Fruit fly (Drosophila melanogaster) whole organism: Measurements from ENCODE around the gene Vps33B.

Source experiments
- CG8478 ChIP-seq: fragments of >200 bp; optimal IDR thresholded peaks from 2 replicates; lab custom pipeline; 2018; ENCODE audit warnings: inconsistent platforms
- Dll ChIP-seq: fragments of >200 bp; optimal IDR thresholded peaks from 2 replicates; lab custom pipeline; 2017
- EcR ChIP-seq, 2 experiments: fragments of >200 bp; optimal IDR thresholded peaks; 2 replicates each; lab custom pipeline; 2017; ENCODE audit warnings: missing biosample characterization in 2 of 2, missing genetic modification characterization in 2 of 2, missing genetic modification reagents in 2 of 2
- pan ChIP-seq: fragments of >200 bp; optimal IDR thresholded peaks from 2 replicates; lab custom pipeline; 2017
- psq ChIP-seq: fragments of >200 bp; optimal IDR thresholded peaks from 2 replicates; lab custom pipeline; 2017
- usp ChIP-seq: fragments of >200 bp; optimal IDR thresholded peaks from 2 replicates; lab custom pipeline; 2017; ENCODE audit warnings: missing biosample characterization, missing genetic modification characterization, mixed read lengths

Gene Vps33B

DNA sequence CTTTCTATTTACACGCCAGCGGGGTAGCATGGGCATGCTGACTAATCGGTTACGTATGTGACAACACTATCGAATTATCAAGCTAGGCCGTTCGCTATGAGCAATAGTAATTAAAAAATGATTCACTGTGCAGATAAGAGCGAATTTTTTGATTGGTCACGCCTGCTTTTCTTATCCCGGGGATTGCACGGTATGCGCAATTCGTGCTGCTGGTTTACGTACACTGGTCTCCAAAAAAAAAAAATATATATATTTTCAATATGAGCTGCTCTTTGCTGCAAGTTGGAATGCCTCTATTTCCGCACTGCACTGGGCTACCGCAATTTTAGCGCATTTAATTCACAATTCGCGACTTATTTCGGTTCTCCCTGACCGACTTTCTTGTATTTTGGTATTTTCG lies 17.1 kb downstream of the Vps33B start:
- TF ChIP-seq pan (lab: Kevin White, UChicago), result peak; percentile 80
- TF ChIP-seq usp (GFP tag; lab: Kevin White, UChicago), result no peak
- TF ChIP-seq Dll, result no peak

dm6 chr3R:25490778-25491664 lies 17.7 kb downstream of the Vps33B start, which contains the start of the genes Gnpat and CG5112:
TSS of gene Gnpat (minus strand) at chr3R:25490936.
TSS of gene CG5112 (plus strand) at chr3R:25491460.
- TF ChIP-seq pan (lab: Kevin White, UChicago) (no peak), psq (lab: Kevin White, UChicago) (no peak), CG8478 (lab: Kevin White, UChicago) (no peak), usp (GFP tag; lab: Kevin White, UChicago) (no peak), Dll (no peak), EcR (GFP tag; optimal IDR thresholded peaks at IDR 0.05; lab: Kevin White, UChicago) (no peak)

DNA sequence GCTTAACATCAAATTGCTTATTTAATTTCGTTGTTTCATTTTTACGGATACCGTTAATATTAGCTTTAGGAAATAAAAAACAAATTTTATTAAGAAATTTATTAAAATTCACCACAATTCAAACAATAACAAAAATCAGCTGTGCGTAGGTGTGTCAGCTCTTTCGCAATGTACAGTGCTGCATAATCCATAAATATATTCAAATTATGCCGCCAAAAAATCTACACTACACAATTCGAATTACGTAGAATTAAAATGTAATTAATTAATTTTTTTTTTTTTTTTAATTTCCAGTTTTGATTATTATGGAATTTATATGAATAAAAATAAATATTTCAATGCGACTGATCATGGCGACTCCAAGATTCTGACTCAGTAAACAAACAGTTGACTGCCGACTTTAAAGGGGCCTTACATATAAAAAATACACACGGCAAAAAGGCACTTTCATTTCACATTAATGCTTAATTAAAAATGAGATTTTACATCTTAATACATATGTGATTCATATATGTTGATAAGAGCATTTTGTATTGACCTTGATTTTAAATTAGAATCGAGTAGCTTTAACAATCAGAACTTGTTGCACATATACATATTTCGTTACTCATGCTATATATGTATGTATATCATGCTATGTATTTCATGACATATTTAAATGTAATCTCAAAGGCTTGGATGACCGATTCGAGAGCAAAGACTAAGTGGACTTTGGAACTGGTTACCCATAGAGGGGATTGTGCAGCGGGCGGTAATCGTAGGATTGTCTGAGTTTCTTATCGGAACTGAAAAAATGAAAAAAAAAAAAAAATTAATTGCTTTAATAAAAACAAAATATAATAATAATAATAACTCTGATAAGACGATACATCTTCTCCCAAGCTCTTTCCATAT lies 20.3 kb downstream of the Vps33B start:
- no peak for TF ChIP-seq psq (lab: Kevin White, UChicago)
- TF ChIP-seq CG8478 (lab: Kevin White, UChicago), result no peak

dm6 chr3R:25495072-25495471 lies 21.8 kb downstream of the Vps33B start, which contains the start of gene CG33494:
TSS of gene CG33494 (minus strand) at chr3R:25495161.
- TF ChIP-seq Dll (no peak), CG8478 (lab: Kevin White, UChicago) (no peak), usp (GFP tag; lab: Kevin White, UChicago) (no peak), pan (lab: Kevin White, UChicago) (no peak), psq (lab: Kevin White, UChicago) (no peak), EcR (GFP tag; optimal IDR thresholded peaks at IDR 0.05; lab: Kevin White, UChicago) (no peak)

- TF ChIP-seq Dll (no peak), EcR (GFP tag; optimal IDR thresholded peaks at IDR 0.05; lab: Kevin White, UChicago) (no peak), pan (lab: Kevin White, UChicago) (no peak), usp (GFP tag; lab: Kevin White, UChicago) (no peak), psq (lab: Kevin White, UChicago) (no peak), CG8478 (lab: Kevin White, UChicago) (no peak)
These were observed 22.5 kb downstream of the Vps33B start for dm6 chr3R:25495753-25496152.

dm6 chr3R:25504891-25505290 lies 31.6 kb downstream of the Vps33B start, which contains the start of gene CG5107:
TSS of gene CG5107 (plus strand) at chr3R:25505191.
- no peak for TF ChIP-seq CG8478 (lab: Kevin White, UChicago)
- no peak for TF ChIP-seq Dll
- TF ChIP-seq EcR (GFP tag; optimal IDR thresholded peaks at IDR 0.05; lab: Kevin White, UChicago), result no peak
- TF ChIP-seq psq (lab: Kevin White, UChicago), result no peak
- TF ChIP-seq usp (GFP tag; lab: Kevin White, UChicago), result no peak
- no peak for TF ChIP-seq pan (lab: Kevin White, UChicago)

- no peak for TF ChIP-seq pan (lab: Kevin White, UChicago)
- no peak for TF ChIP-seq psq (lab: Kevin White, UChicago)
- TF ChIP-seq Dll, result no peak
- no peak for TF ChIP-seq CG8478 (lab: Kevin White, UChicago)
- no peak for TF ChIP-seq EcR (GFP tag; optimal IDR thresholded peaks at IDR 0.05; lab: Kevin White, UChicago)
- TF ChIP-seq usp (GFP tag; lab: Kevin White, UChicago), result no peak
These were observed 32.7 kb downstream of the Vps33B start, which contains the start of gene CG5111 for dm6 chr3R:25505975-25506374. TSS of gene CG5111 (plus strand) at chr3R:25506275.

DNA sequence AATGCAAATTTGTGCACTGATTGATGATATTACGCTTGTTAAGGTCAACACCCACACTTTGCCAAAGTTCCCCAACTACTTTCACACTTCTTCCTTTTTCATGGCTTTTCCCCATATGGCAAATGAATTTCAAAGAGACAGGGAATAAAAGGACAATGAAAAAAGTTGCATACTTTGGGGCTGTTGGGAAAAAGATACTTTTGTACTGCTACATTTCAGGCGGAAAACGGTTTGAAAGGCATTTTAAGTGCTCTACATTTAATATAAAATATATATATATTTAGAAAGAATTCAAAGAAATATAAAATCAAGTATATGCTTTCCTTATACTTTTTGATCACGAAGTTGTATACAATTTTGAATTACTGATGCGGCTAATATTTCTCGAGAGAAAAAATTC lies 39.5 kb downstream of the Vps33B start:
- TF ChIP-seq usp (GFP tag; lab: Kevin White, UChicago) (no peak), CG8478 (lab: Kevin White, UChicago) (no peak), Dll (no peak), psq (lab: Kevin White, UChicago) (no peak), pan (lab: Kevin White, UChicago) (no peak), EcR (GFP tag; optimal IDR thresholded peaks at IDR 0.05; lab: Kevin White, UChicago) (no peak)

DNA sequence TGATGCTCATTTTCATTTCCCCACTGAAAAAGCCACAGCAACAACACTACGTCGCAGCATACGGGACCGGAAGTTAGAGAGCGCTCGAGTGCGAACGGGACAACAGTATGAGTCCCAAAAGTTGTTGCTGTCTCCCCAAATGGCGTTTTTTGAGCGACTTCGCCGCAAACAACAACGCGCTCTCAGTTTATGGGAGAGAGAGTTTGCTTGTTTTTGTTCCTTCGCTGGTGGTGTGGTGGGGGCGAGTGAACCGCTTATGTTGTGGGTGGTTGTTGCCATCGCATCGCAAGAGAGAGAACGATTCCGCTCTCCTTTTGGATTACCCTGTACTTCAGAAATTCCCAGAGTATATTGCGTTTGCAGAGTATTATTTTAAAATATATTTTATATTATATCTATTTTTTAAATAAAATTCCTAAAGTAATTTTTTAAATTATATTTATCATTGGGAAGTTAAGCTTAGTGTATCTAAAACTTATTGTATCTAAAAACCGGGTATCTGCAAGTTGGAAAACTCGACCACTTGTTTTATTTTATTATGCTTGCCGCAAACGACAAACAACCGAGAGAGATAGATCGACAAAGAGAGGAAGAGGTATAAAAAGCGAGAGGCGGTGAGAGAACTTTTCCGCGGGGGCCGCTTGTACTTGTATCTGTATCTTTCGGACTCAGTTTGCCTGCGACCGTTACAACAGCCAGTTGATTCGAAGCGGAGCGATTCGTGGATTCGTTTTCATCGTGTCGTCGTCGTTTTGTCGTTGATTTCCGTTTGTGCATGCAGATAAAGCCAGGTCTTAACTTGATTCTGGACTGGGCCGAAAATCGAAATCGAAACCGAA lies 42.4 kb downstream of the Vps33B start, which contains the start of gene msi:
TSS of gene msi (plus strand) at position 669 of the 839 bp plus-strand sequence.
- TF ChIP-seq psq (lab: Kevin White, UChicago) (no peak), Dll (peak; percentile 71), EcR (GFP tag; optimal IDR thresholded peaks at IDR 0.05; lab: Kevin White, UChicago) (no peak), pan (lab: Kevin White, UChicago) (peak; percentile 92), usp (GFP tag; lab: Kevin White, UChicago) (no peak), CG8478 (lab: Kevin White, UChicago) (peak; percentile 59)

- TF ChIP-seq CG8478 (lab: Kevin White, UChicago) (no peak), usp (GFP tag; lab: Kevin White, UChicago) (no peak), EcR (GFP tag; optimal IDR thresholded peaks at IDR 0.05; lab: Kevin White, UChicago) (no peak), Dll (no peak)
These were observed 44.2 kb downstream of the Vps33B start for dm6 chr3R:25517521-25517920.
